Worm (Caenorhabditis elegans) whole organism, midembryonic: ENCODE results near the gene myo-2.

Experiments
- T22C8.4 ChIP-seq: fragments of 200-800 bp; sonication (Bioruptor generic); IDR thresholded peaks from 2 replicates; pipeline ENCODE4 v1.3.6; 2022; ENCODE audit warnings: missing genetic modification characterization, missing compliant biosample characterization
- cog-1 ChIP-seq: sonication (generic microtip); optimal IDR thresholded peaks from 2 replicates; lab custom pipeline; 2016; ENCODE audit warnings: missing genetic modification characterization, missing compliant biosample characterization
- flt-1 ChIP-seq: fragments of 200-800 bp; sonication (Bioruptor generic); IDR thresholded peaks from 2 replicates; pipeline ENCODE4 v1.3.6; 2022; ENCODE audit warnings: missing genetic modification characterization, missing compliant biosample characterization
- klf-2 ChIP-seq: fragments of 200-800 bp; sonication (Bioruptor generic); conservative IDR thresholded peaks from 2 replicates; pipeline ENCODE4 v1.3.6; 2022; ENCODE audit warnings: missing genetic modification reagents, missing genetic modification characterization, missing compliant biosample characterization
- med-1 ChIP-seq: sonication (generic microtip); optimal IDR thresholded peaks from 2 replicates; lab custom pipeline; 2017; ENCODE audit warnings: missing genetic modification characterization, mild to moderate bottlenecking, missing compliant biosample characterization, antibody characterized with exemption, missing genetic modification reagents; ENCODE audit not compliant: insufficient read depth
- ref-1 ChIP-seq: fragments of 200-800 bp; sonication (Bioruptor generic); conservative IDR thresholded peaks from 2 replicates; pipeline ENCODE4 v1.3.6; 2022; ENCODE audit warnings: missing genetic modification reagents, missing genetic modification characterization, missing compliant biosample characterization
- tab-1 ChIP-seq: fragments of 200-800 bp; sonication (Bioruptor generic); IDR thresholded peaks from 2 replicates; pipeline ENCODE4 v1.3.6; 2022; ENCODE audit warnings: missing genetic modification characterization, missing compliant biosample characterization
- ztf-23 ChIP-seq: fragments of 200-800 bp; sonication (Bioruptor generic); IDR thresholded peaks from 2 replicates; pipeline ENCODE4 v1.3.6; 2022; ENCODE audit warnings: missing genetic modification reagents, missing genetic modification characterization, missing compliant biosample characterization
- ztf-29 ChIP-seq: fragments of 200-800 bp; sonication (Bioruptor generic); IDR thresholded peaks from 2 replicates; pipeline ENCODE4 v1.3.6; 2022; ENCODE audit warnings: missing genetic modification reagents, missing genetic modification characterization, missing compliant biosample characterization

Gene myo-2

DNA sequence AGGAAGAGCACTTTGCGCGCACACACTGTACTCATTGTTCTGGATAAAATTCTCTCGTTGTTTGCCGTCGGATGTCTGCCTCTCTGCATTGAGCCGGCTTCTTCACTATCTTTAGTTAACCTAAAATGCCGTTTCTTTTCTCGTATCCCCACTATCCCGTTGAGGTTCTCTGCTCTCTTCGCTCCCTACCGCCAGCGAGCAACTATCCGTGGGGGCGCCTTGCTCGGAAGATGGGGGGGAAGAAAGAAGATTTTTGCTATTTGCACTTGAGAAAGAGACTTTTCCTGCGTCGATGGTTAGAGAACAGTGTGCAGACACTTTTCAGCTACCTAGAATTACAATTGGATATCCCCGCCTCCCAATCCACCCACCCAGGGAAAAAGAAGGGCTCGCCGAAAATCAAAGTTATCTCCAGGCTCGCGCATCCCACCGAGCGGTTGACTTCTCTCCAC is at the start of gene myo-2:
Gene myo-2, plus strand, starts transcription at position 402 of the 452 bp plus-strand sequence.
- no peak for TF ChIP-seq med-1 (GFP tag; lab: Kevin White, UChicago)
- 0 out of 2 replicates have a peak, but pooled peaks have one; percentile 39 for TF ChIP-seq tab-1 (GFP tag; lab: Robert Waterston, UW)

DNA sequence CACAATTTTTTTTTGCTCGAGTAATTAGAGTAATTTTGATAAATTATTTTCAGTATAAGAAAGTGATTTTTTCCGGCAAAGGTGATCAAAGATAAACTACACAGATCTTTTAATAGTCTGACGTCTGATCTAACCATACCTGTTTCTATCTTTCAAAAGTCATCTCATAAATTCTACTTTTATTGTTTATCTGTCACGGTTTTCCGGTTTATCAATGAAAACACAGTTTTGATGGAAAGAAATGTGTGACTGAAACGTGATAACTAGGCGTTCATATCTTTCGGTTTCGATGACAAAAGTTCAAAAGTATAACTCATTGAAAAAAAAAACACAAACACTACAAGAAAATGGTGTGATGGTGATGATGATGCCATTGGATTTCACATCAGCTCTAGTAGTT is 45.3 kb upstream of the myo-2 start:
- TF ChIP-seq T22C8.4 (GFP tag; lab: Robert Waterston, UW), result no peak
- TF ChIP-seq klf-2, result no peak
- no peak for TF ChIP-seq ztf-29 (GFP tag; lab: Robert Waterston, UW)
- no peak for TF ChIP-seq ztf-23 (GFP tag; lab: Robert Waterston, UW)
- no peak for TF ChIP-seq tab-1 (GFP tag; lab: Robert Waterston, UW)
- no peak for TF ChIP-seq med-1 (GFP tag; lab: Kevin White, UChicago)
- TF ChIP-seq flt-1 (GFP tag; lab: Robert Waterston, UW), result no peak
- TF ChIP-seq ref-1 (GFP tag; lab: Robert Waterston, UW), result no peak
- no peak for TF ChIP-seq cog-1 (tag; lab: Kevin White, UChicago)

DNA sequence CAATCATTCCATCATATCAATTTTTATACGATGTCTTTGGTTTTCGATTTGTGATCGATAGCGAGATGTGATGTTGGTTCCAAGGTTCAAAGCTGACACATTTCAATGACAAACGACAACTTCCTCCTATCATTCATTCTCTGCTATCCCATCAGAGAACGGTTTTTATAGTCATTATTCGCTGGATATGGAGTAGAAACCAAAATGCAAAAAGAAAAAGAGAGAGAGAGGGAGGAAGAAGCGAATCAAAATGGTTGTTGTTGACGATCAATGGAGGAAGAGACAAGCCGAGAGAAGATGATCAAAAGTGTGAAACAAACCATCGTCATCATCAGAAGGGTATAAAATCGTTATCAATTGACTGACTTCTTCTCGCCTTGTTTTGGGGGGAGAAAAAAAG is 42.4 kb upstream of the myo-2 start, which contains the start of gene T24D3.2:
Gene T24D3.2, plus strand, starts transcription at position 304 of the 400 bp plus-strand sequence.
- TF ChIP-seq ztf-23 (GFP tag; lab: Robert Waterston, UW) (no peak), ztf-29 (GFP tag; lab: Robert Waterston, UW) (no peak), tab-1 (GFP tag; lab: Robert Waterston, UW) (no peak), ref-1 (GFP tag; lab: Robert Waterston, UW) (no peak), klf-2 (no peak), med-1 (GFP tag; lab: Kevin White, UChicago) (no peak), flt-1 (GFP tag; lab: Robert Waterston, UW) (no peak), T22C8.4 (GFP tag; lab: Robert Waterston, UW) (no peak), cog-1 (tag; lab: Kevin White, UChicago) (no peak)

DNA sequence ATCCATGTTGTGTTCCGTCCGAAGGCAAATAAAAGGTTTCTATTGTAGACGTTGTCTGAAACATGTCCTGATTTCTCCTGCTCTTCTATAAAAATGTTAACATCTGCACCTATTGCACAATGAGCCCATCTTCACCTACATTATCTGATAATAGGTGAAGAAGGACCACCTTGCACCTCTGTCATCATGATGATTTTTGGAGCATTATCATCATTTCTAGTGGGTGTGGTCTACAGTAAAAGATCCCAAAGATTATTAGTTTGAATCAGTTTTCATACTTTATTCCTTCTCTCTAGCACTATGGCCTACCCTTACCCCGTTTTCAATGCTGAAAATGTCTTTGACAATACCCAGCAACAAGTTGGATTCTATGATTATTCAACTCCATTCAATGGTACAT is 37.6 kb upstream of the myo-2 start, which contains the start of gene med-1:
Gene med-1, plus strand, starts transcription at position 301 of the 400 bp plus-strand sequence.
- TF ChIP-seq ztf-29 (GFP tag; lab: Robert Waterston, UW) (no peak), tab-1 (GFP tag; lab: Robert Waterston, UW) (no peak), cog-1 (tag; lab: Kevin White, UChicago) (no peak), T22C8.4 (GFP tag; lab: Robert Waterston, UW) (no peak), med-1 (GFP tag; lab: Kevin White, UChicago) (no peak), ztf-23 (GFP tag; lab: Robert Waterston, UW) (no peak), klf-2 (no peak), flt-1 (GFP tag; lab: Robert Waterston, UW) (no peak), ref-1 (GFP tag; lab: Robert Waterston, UW) (no peak)

DNA sequence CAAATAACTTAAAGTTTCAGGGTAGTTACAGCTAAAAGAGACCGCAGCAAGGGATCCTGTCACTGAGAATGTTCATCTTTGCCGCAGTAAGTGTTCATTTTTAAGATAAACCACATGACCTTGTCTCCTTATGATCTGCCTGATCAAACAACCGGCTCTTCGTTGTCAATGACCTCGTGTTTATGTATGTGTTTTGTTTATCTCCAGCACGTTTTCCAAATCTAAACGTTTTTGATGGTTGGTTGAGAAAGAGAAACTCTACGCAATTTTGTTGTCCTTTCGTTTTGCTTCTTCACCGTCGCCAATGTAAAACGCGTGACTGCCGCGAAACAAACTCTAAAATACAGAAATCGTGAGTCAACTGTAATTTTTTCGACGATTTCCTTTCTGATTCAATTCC is 33.8 kb upstream of the myo-2 start, which contains the start of gene tsct-1:
Gene tsct-1, plus strand, starts transcription at position 12 of the 400 bp plus-strand sequence.
- no peak for TF ChIP-seq flt-1 (GFP tag; lab: Robert Waterston, UW)
- TF ChIP-seq cog-1 (tag; lab: Kevin White, UChicago), result no peak
- no peak for TF ChIP-seq ref-1 (GFP tag; lab: Robert Waterston, UW)
- TF ChIP-seq T22C8.4 (GFP tag; lab: Robert Waterston, UW), result no peak
- TF ChIP-seq med-1 (GFP tag; lab: Kevin White, UChicago), result no peak
- no peak for TF ChIP-seq klf-2
- TF ChIP-seq ztf-29 (GFP tag; lab: Robert Waterston, UW), result no peak
- no peak for TF ChIP-seq ztf-23 (GFP tag; lab: Robert Waterston, UW)
- no peak for TF ChIP-seq tab-1 (GFP tag; lab: Robert Waterston, UW)

DNA sequence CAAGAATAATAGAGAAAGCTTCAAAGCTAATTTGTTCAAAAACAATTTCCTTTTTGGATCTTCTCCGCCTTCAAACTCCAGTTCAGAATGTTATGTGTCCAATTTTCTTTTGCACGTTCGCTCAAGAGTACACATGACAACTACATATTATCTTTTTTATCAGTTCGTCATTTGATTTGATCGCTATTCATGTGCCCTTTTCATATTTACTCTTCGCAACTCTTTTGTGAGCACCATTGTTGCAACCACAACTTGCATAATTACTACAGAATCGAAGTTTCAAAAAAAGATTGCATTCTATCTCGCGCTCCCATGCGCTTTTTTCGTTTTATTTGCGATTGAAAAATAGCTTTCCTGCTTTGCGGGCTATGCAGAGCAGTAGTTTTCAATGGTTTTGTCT is 32.6 kb upstream of the myo-2 start:
- no peak for TF ChIP-seq tab-1 (GFP tag; lab: Robert Waterston, UW)
- no peak for TF ChIP-seq T22C8.4 (GFP tag; lab: Robert Waterston, UW)
- TF ChIP-seq klf-2, result no peak
- TF ChIP-seq med-1 (GFP tag; lab: Kevin White, UChicago), result no peak
- no peak for TF ChIP-seq ztf-29 (GFP tag; lab: Robert Waterston, UW)
- TF ChIP-seq ztf-23 (GFP tag; lab: Robert Waterston, UW), result no peak
- TF ChIP-seq cog-1 (tag; lab: Kevin White, UChicago), result no peak
- no peak for TF ChIP-seq ref-1 (GFP tag; lab: Robert Waterston, UW)
- no peak for TF ChIP-seq flt-1 (GFP tag; lab: Robert Waterston, UW)

DNA sequence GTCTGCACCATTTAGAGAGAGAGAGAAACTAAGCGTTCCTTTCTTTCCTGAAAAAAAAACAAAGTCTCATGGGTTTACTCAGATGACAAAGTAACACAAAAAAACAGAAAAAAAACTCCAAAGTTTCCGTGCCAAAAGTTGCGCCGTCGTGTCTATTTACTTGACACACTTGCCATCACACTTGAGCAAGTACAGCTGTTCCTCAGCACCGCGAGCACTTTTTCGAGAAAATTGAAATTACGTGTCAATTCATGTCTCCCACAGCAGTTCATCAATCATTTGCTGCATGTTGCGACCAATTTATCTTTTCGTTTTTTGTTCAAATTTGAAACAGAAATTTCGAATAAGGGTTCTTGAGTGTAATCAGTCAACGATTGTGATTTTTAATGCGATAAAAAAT is 31.4 kb upstream of the myo-2 start:
- TF ChIP-seq med-1 (GFP tag; lab: Kevin White, UChicago) (no peak), T22C8.4 (GFP tag; lab: Robert Waterston, UW) (no peak), tab-1 (GFP tag; lab: Robert Waterston, UW) (no peak), klf-2 (no peak), ref-1 (GFP tag; lab: Robert Waterston, UW) (no peak), ztf-23 (GFP tag; lab: Robert Waterston, UW) (no peak), ztf-29 (GFP tag; lab: Robert Waterston, UW) (no peak), cog-1 (tag; lab: Kevin White, UChicago) (no peak), flt-1 (GFP tag; lab: Robert Waterston, UW) (no peak)

DNA sequence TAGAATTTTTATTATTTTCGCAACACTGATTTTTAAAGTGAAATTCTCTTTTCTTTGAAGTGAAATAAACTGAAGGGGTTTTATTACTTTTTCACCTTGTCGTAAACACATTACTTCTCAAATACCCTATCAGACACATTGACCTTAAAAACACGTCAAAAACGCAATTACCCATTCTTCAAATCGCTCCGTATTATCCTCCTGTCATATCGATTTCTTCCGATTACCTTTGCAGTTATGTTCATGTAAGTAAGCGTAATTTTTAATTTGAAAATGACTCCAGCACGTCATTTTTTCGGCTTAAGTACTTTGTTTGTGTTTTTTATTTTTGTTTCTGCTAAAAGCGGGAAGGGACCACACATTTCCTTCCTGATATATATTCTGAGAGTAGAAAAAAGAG is 29.6 kb upstream of the myo-2 start:
- TF ChIP-seq flt-1 (GFP tag; lab: Robert Waterston, UW) (no peak), med-1 (GFP tag; lab: Kevin White, UChicago) (no peak), ref-1 (GFP tag; lab: Robert Waterston, UW) (no peak), T22C8.4 (GFP tag; lab: Robert Waterston, UW) (no peak)

DNA sequence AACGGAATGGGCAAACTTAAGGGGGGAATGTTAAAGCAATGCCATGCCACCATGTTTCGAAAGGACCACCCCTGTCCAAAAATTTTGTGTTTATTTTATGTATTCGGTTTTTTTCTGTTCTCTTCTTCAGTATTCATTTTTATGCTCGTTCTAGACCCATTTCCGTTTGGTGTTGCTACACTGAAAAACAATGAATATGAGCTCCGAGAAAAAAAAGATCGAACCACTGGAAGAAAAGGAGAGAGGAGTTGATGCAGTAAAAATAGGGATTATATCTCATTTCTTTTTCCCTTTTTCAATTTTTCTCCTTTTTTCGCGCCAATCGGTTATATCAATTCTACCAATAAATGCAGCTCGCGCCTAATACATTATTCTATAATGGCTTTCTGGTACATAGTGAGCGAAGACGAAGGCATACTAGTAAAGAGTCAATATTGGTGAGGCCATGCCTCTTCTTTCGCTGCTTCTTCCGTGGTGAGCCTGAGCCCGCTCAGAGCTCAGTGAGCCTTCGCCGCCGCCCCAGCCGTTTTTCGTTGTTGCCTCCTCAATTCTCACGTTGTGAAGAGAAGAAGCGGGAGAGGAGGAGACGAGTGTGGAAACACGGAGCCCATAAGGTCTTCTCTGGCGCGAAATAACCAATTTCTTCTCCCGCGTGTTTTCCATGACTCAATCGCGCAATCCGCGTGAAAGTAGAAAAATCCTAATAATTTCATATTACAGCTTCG is 27.7 kb upstream of the myo-2 start:
- TF ChIP-seq ztf-23 (GFP tag; lab: Robert Waterston, UW) (no peak), T22C8.4 (GFP tag; lab: Robert Waterston, UW) (no peak), med-1 (GFP tag; lab: Kevin White, UChicago) (no peak), tab-1 (GFP tag; lab: Robert Waterston, UW) (no peak), ztf-29 (GFP tag; lab: Robert Waterston, UW) (no peak), cog-1 (tag; lab: Kevin White, UChicago) (no peak)
